Worm (Caenorhabditis elegans) whole organism, young adult: ENCODE measurements around the gene bud-13.

Source experiments
- F33H1.4 ChIP-seq: fragments of 200-800 bp; sonication (Bioruptor generic); IDR thresholded peaks from 2 replicates; pipeline ENCODE4 v1.3.6; 2022; ENCODE audit warnings: missing genetic modification reagents, missing genetic modification characterization, missing compliant biosample characterization
- ama-1 ChIP-seq, 3 experiments: fragments of 150-350 bp in 1 of 3; sonication (generic microtip) in 2 of 3; optimal IDR thresholded peaks; 2 replicates each; lab custom pipeline; 2014 to 2018; ENCODE audit warnings: missing biosample characterization in 2 of 3, missing genetic modification characterization in 2 of 3, missing genetic modification reagents in 2 of 3
- bed-1 ChIP-seq: fragments of 200-800 bp; sonication (Bioruptor generic); IDR thresholded peaks from 2 replicates; pipeline ENCODE4 v1.3.6; 2022; ENCODE audit warnings: missing genetic modification reagents, missing genetic modification characterization, missing compliant biosample characterization
- hmg-20 ChIP-seq: fragments of 200-800 bp; sonication (Bioruptor generic); IDR thresholded peaks from 2 replicates; pipeline ENCODE4 v1.3.6; 2022; ENCODE audit warnings: missing genetic modification reagents, missing genetic modification characterization, missing compliant biosample characterization
- nfya-1 ChIP-seq: sonication (generic microtip); optimal IDR thresholded peaks from 2 replicates; lab custom pipeline; 2017; ENCODE audit warnings: antibody characterized with exemption, missing compliant biosample characterization, missing genetic modification characterization, borderline replicate concordance; ENCODE audit not compliant: insufficient read depth
- rcor-1 ChIP-seq: fragments of 200-800 bp; sonication (Bioruptor generic); IDR thresholded peaks from 2 replicates; pipeline ENCODE4 v1.3.6; 2022; ENCODE audit warnings: missing genetic modification reagents, missing genetic modification characterization, missing compliant biosample characterization
- snpc-4 ChIP-seq, 5 experiments: fragments of 150-350 bp in 1 of 5; sonication (generic microtip) in 4 of 5; optimal IDR thresholded peaks; 2 replicates each; lab custom pipeline; 2014 to 2018; ENCODE audit warnings: missing genetic modification characterization in 5 of 5, missing biosample characterization in 3 of 5, antibody characterized with exemption in 2 of 5, mild to moderate bottlenecking in 2 of 5, missing compliant biosample characterization in 2 of 5, missing genotype in 2 of 5, moderate library complexity in 2 of 5, missing genetic modification reagents in 1 of 5
- sptf-2 ChIP-seq: fragments of 200-800 bp; sonication (Bioruptor generic); optimal IDR thresholded peaks from 2 replicates; lab custom pipeline; 2018; ENCODE audit warnings: mild to moderate bottlenecking, missing genetic modification characterization, missing compliant biosample characterization
- xnd-1 ChIP-seq: sonication (generic microtip); optimal IDR thresholded peaks from 2 replicates; lab custom pipeline; 2016; ENCODE audit warnings: missing genotype, missing genetic modification reagents, missing genetic modification characterization, missing compliant biosample characterization
- ztf-25 ChIP-seq: fragments of 200-800 bp; sonication (Bioruptor generic); IDR thresholded peaks from 2 replicates; pipeline ENCODE4 v1.3.6; 2022; ENCODE audit warnings: missing genetic modification reagents, missing genetic modification characterization, missing compliant biosample characterization

DNA sequence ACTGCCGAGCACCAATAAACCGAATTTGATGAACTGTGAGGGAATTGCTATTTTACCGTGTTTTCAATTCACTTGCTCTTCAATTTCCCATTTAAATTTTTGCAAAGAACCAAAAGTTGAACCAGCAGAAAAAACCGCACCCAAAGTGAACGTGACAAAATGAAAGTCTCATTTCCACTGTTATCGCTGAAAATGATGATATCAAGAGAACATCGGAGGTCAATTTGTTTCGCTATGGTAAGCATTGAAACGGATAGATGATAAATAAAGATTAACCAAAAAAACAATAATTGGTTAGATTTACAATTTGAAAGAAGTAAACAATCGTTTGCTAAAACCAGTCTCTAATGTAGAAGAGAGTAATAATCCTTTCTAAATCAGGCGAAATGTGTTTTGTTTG is 42.0 kb downstream of the bud-13 start:
- TF ChIP-seq sptf-2 (GFP tag; lab: Kevin White, UChicago) (no peak), ama-1 (optimal IDR thresholded peaks at IDR 0.05; lab: Kevin White, UChicago) (no peak), ama-1 (GFP tag; optimal IDR thresholded peaks at IDR 0.05; lab: Kevin White, UChicago) (no peak), F33H1.4 (GFP tag; lab: Robert Waterston, UW) (no peak), bed-1 (no peak), snpc-4 (GFP tag; optimal IDR thresholded peaks at IDR 0.05; lab: Kevin White, UChicago) (no peak), snpc-4 (tag; optimal IDR thresholded peaks at IDR 0.05; lab: Kevin White, UChicago) (no peak), hmg-20 (GFP tag; lab: Robert Waterston, UW) (no peak), ztf-25 (GFP tag; lab: Robert Waterston, UW) (no peak), nfya-1 (no peak), xnd-1 (tag; lab: Kevin White, UChicago) (no peak), rcor-1 (GFP tag; lab: Robert Waterston, UW) (no peak)
